Worm (Caenorhabditis elegans) whole organism, L4 larva: ENCODE results near the gene F54F7.14.

Source experiments
- D1046.2 ChIP-seq: fragments of 200-800 bp; sonication (Bioruptor generic); IDR thresholded peaks from 2 replicates; pipeline ENCODE4 v1.3.6; 2022; ENCODE audit warnings: missing genetic modification characterization, missing compliant biosample characterization
- F37D6.2 ChIP-seq: sonication (generic microtip); optimal IDR thresholded peaks from 2 replicates; lab custom pipeline; 2016; ENCODE audit warnings: mild to moderate bottlenecking, missing genetic modification characterization, missing compliant biosample characterization
- F44E2.7 ChIP-seq: fragments of 200-800 bp; sonication (Bioruptor generic); IDR thresholded peaks from 2 replicates; pipeline ENCODE4 v2.1.2; 2022; ENCODE audit warnings: missing genetic modification characterization, missing compliant biosample characterization
- F49E8.2 ChIP-seq: sonication (generic microtip); optimal IDR thresholded peaks from 2 replicates; lab custom pipeline; 2016; ENCODE audit warnings: missing compliant biosample characterization, mild to moderate bottlenecking, missing genetic modification characterization, borderline replicate concordance
- T26A8.4 ChIP-seq: fragments of 200-800 bp; sonication (Bioruptor generic); IDR thresholded peaks from 2 replicates; pipeline ENCODE4 v1.3.6; 2022; ENCODE audit warnings: missing genetic modification characterization, missing compliant biosample characterization
- Y105C5A.15 ChIP-seq: fragments of 200-800 bp; sonication (Bioruptor generic); IDR thresholded peaks from 2 replicates; pipeline ENCODE4 v1.3.6; 2022; ENCODE audit warnings: missing genetic modification characterization, missing compliant biosample characterization
- ZK337.2 ChIP-seq: fragments of 200-800 bp; sonication (Bioruptor generic); IDR thresholded peaks from 2 replicates; pipeline ENCODE4 v1.3.6; 2022; ENCODE audit warnings: missing genetic modification reagents, missing genetic modification characterization, missing compliant biosample characterization
- ama-1 ChIP-seq: fragments of 150-350 bp; optimal IDR thresholded peaks from 2 replicates; lab custom pipeline; 2014; ENCODE audit warnings: inconsistent platforms, mixed read lengths
- ceh-28 ChIP-seq: fragments of 150-350 bp; optimal IDR thresholded peaks from 2 replicates; lab custom pipeline; 2014; ENCODE audit warnings: missing biosample characterization, missing genetic modification reagents, missing genetic modification characterization
- ces-1 ChIP-seq: fragments of 150-350 bp; sonication (generic microtip); optimal IDR thresholded peaks from 4 replicates; lab custom pipeline; 2014; ENCODE audit warnings: missing biosample characterization, missing genetic modification reagents, missing genetic modification characterization
- cey-2 ChIP-seq: sonication (generic microtip); optimal IDR thresholded peaks from 3 replicates; lab custom pipeline; 2017; ENCODE audit warnings: missing genetic modification characterization, mild to moderate bottlenecking, missing compliant biosample characterization, antibody characterized with exemption, borderline replicate concordance; ENCODE audit not compliant: insufficient read depth
- daf-12 ChIP-seq: fragments of 150-350 bp; optimal IDR thresholded peaks from 2 replicates; lab custom pipeline; 2014; ENCODE audit warnings: missing biosample characterization, missing genetic modification reagents, missing genetic modification characterization
- dmd-8 ChIP-seq: fragments of 200-800 bp; sonication (Bioruptor generic); IDR thresholded peaks from 2 replicates; pipeline ENCODE4 v1.3.6; 2022; ENCODE audit warnings: missing genetic modification characterization, missing compliant biosample characterization
- dpl-1 ChIP-seq: fragments of 150-350 bp; optimal IDR thresholded peaks from 2 replicates; lab custom pipeline; 2014; ENCODE audit warnings: missing biosample characterization, missing genetic modification reagents, missing genetic modification characterization
- duxl-1 ChIP-seq: sonication (generic microtip); optimal IDR thresholded peaks from 2 replicates; lab custom pipeline; 2016; ENCODE audit warnings: mild to moderate bottlenecking, missing genetic modification characterization, moderate library complexity, missing compliant biosample characterization; ENCODE audit not compliant: poor library complexity
- egl-43 ChIP-seq: fragments of 200-800 bp; sonication (Bioruptor generic); IDR thresholded peaks from 2 replicates; pipeline ENCODE4 v1.3.6; 2022; ENCODE audit warnings: missing genetic modification reagents, missing genetic modification characterization, missing compliant biosample characterization
- hlh-11 ChIP-seq: fragments of 200-800 bp; sonication (Bioruptor generic); optimal IDR thresholded peaks from 2 replicates; lab custom pipeline; 2018; ENCODE audit warnings: mild to moderate bottlenecking, missing genetic modification characterization, missing compliant biosample characterization
- hmg-1.1 ChIP-seq: fragments of 200-800 bp; sonication (Bioruptor generic); IDR thresholded peaks from 2 replicates; pipeline ENCODE4 v1.3.6; 2022; ENCODE audit warnings: missing genetic modification reagents, missing genetic modification characterization, missing compliant biosample characterization
- lim-7 ChIP-seq: fragments of 200-800 bp; sonication (Bioruptor generic); IDR thresholded peaks from 2 replicates; pipeline ENCODE4 v1.3.6; 2022; ENCODE audit warnings: missing genetic modification characterization, missing compliant biosample characterization
- lin-1 ChIP-seq: fragments of 200-800 bp; sonication (Bioruptor generic); IDR thresholded peaks from 2 replicates; pipeline ENCODE4 v1.3.6; 2022; ENCODE audit warnings: missing genetic modification reagents, missing genetic modification characterization, missing compliant biosample characterization
- lir-3 ChIP-seq: sonication (generic microtip); optimal IDR thresholded peaks from 2 replicates; lab custom pipeline; 2016; ENCODE audit warnings: mild to moderate bottlenecking, missing genetic modification characterization, missing compliant biosample characterization
- lsy-2 ChIP-seq, 2 experiments: fragments of 150-350 bp in 1 of 2; sonication (generic microtip) in 1 of 2; optimal IDR thresholded peaks; 2 replicates each; lab custom pipeline; 2014 to 2017; ENCODE audit warnings: missing biosample characterization in 2 of 2, missing genetic modification characterization in 2 of 2
- mxl-3 ChIP-seq: fragments of 200-800 bp; sonication (Bioruptor generic); optimal IDR thresholded peaks from 2 replicates; lab custom pipeline; 2018; ENCODE audit warnings: mild to moderate bottlenecking, missing genetic modification characterization, missing compliant biosample characterization
- nhr-10 ChIP-seq: fragments of 150-350 bp; optimal IDR thresholded peaks from 2 replicates; lab custom pipeline; 2014; ENCODE audit warnings: missing biosample characterization, missing genetic modification characterization
- nhr-237 ChIP-seq: sonication (generic microtip); optimal IDR thresholded peaks from 2 replicates; lab custom pipeline; 2017; ENCODE audit warnings: missing biosample characterization, missing genetic modification characterization
- pqm-1 ChIP-seq: sonication (generic microtip); optimal IDR thresholded peaks from 2 replicates; lab custom pipeline; 2017; ENCODE audit warnings: missing biosample characterization, missing genetic modification characterization
- sdz-12 ChIP-seq: fragments of 200-800 bp; sonication (Bioruptor generic); optimal IDR thresholded peaks from 2 replicates; lab custom pipeline; 2018; ENCODE audit warnings: mild to moderate bottlenecking, missing genetic modification characterization, missing compliant biosample characterization
- set-16 ChIP-seq: fragments of 200-800 bp; sonication (Bioruptor generic); IDR thresholded peaks from 2 replicates; pipeline ENCODE4 v1.3.6; 2022; ENCODE audit warnings: missing genetic modification reagents, missing genetic modification characterization, missing compliant biosample characterization
- snpc-4 ChIP-seq: fragments of 150-350 bp; optimal IDR thresholded peaks from 2 replicates; lab custom pipeline; 2014; ENCODE audit warnings: missing biosample characterization, missing genetic modification characterization
- spr-3 ChIP-seq: fragments of 200-800 bp; sonication (Bioruptor generic); optimal IDR thresholded peaks from 2 replicates; lab custom pipeline; 2018; ENCODE audit warnings: mild to moderate bottlenecking, missing genetic modification characterization, missing compliant biosample characterization
- tag-97 ChIP-seq: fragments of 200-800 bp; sonication (Bioruptor generic); IDR thresholded peaks from 2 replicates; pipeline ENCODE4 v1.3.6; 2022; ENCODE audit warnings: missing genetic modification characterization, missing compliant biosample characterization
- tra-1 ChIP-seq: fragments of 200-800 bp; sonication (Bioruptor generic); IDR thresholded peaks from 2 replicates; pipeline ENCODE4 v1.3.6; 2022; ENCODE audit warnings: missing genetic modification reagents, missing genetic modification characterization, missing compliant biosample characterization
- unc-130 ChIP-seq: sonication (generic microtip); optimal IDR thresholded peaks from 2 replicates; lab custom pipeline; 2016; ENCODE audit warnings: missing genetic modification reagents, missing genetic modification characterization, missing compliant biosample characterization
- unc-62 ChIP-seq, 3 experiments: fragments of 150-350 bp in 1 of 3; sonication (generic microtip); optimal IDR thresholded peaks in 2 of 3; peaks in 1 of 3; 1 replicate in 1 of 3; 2 replicates in 2 of 3; lab custom pipeline; 2014 to 2017; ENCODE audit warnings: missing biosample characterization in 3 of 3, missing genetic modification characterization in 3 of 3, missing genetic modification reagents in 3 of 3, missing genotype in 1 of 3

F54F7.14 gene

ce11 chrX:11878109-11878508, 27.4 kb downstream of the F54F7.14 start, which contains the start of gene Y62H9A.2:
Y62H9A.2 (minus strand) TSS chrX:11878209.
- no peak for TF ChIP-seq nhr-10 (tag; lab: Kevin White, UChicago)
- TF ChIP-seq unc-62 (GFP tag; optimal IDR thresholded peaks at IDR 0.05 in 1 of 2; lab: Kevin White, UChicago) = no peak
- no peak for TF ChIP-seq unc-62 (tag; optimal IDR thresholded peaks at IDR 0.05; lab: Kevin White, UChicago)
- TF ChIP-seq ZK337.2 (GFP tag; lab: Robert Waterston, UW) = no peak
- no peak for TF ChIP-seq snpc-4
- no peak for TF ChIP-seq ama-1
- no peak for TF ChIP-seq T26A8.4 (GFP tag; lab: Robert Waterston, UW)
- TF ChIP-seq Y105C5A.15 (GFP tag; lab: Robert Waterston, UW) = no peak
- no peak for TF ChIP-seq unc-130 (GFP tag; lab: Kevin White, UChicago)
- TF ChIP-seq lir-3 = no peak
- no peak for TF ChIP-seq lsy-2 (tag; optimal IDR thresholded peaks at IDR 0.05; lab: Kevin White, UChicago)
- TF ChIP-seq tra-1 (GFP tag; lab: Robert Waterston, UW) = no peak
- no peak for TF ChIP-seq D1046.2 (GFP tag; lab: Robert Waterston, UW)
- TF ChIP-seq F44E2.7 (GFP tag; lab: Robert Waterston, UW) = no peak
- TF ChIP-seq F37D6.2 (tag; lab: Kevin White, UChicago) = no peak

ce11 chrX:11879871-11880270, 29.2 kb downstream of the F54F7.14 start, which contains the start of the genes Y62H9A.3 and Y62H9A.4:
Y62H9A.3 (minus strand) TSS chrX:11879971.
Y62H9A.4 (plus strand) TSS chrX:11880126.
- TF ChIP-seq F44E2.7 (GFP tag; lab: Robert Waterston, UW) (no peak), dpl-1 (GFP tag; lab: Kevin White, UChicago) (no peak), unc-62 (GFP tag; optimal IDR thresholded peaks at IDR 0.05 in 1 of 2; lab: Kevin White, UChicago) (peak in 1 of 2 experiments; percentile 55), unc-62 (tag; optimal IDR thresholded peaks at IDR 0.05; lab: Kevin White, UChicago) (no peak), daf-12 (tag; lab: Kevin White, UChicago) (no peak)

ce11 chrX:11882800-11883199, 32.1 kb downstream of the F54F7.14 start, which contains the start of the genes Y62H9A.5 and ule-5:
Y62H9A.5 (minus strand) TSS chrX:11882900.
ule-5 (plus strand) TSS chrX:11883127.
- no peak for TF ChIP-seq hlh-11 (tag; lab: Kevin White, UChicago)
- no peak for TF ChIP-seq spr-3
- TF ChIP-seq lsy-2 (tag; optimal IDR thresholded peaks at IDR 0.05; lab: Kevin White, UChicago) = no peak
- no peak for TF ChIP-seq hmg-1.1 (GFP tag; lab: Robert Waterston, UW)
- no peak for TF ChIP-seq duxl-1 (tag; lab: Kevin White, UChicago)
- TF ChIP-seq egl-43 (GFP tag; lab: Robert Waterston, UW) = no peak
- TF ChIP-seq dpl-1 (GFP tag; lab: Kevin White, UChicago) = no peak
- TF ChIP-seq dmd-8 (GFP tag; lab: Robert Waterston, UW) = no peak
- no peak; the same call in 1 of the 2 replicates for TF ChIP-seq lim-7 (GFP tag; lab: Robert Waterston, UW)
- TF ChIP-seq tag-97 (GFP tag; lab: Robert Waterston, UW) = no peak
- TF ChIP-seq cey-2 (tag; lab: Kevin White, UChicago) = no peak
- TF ChIP-seq lin-1 = no peak
- TF ChIP-seq, all 104 proteins: peak for 0

ce11 chrX:11885577-11885976, 34.9 kb downstream of the F54F7.14 start, which contains the start of gene Y62H9A.7:
Y62H9A.7 (minus strand) TSS chrX:11885677.
- TF ChIP-seq mxl-3 (GFP tag; lab: Kevin White, UChicago) (no peak), nhr-237 (tag; lab: Kevin White, UChicago) (no peak), ces-1 (no peak), hmg-1.1 (GFP tag; lab: Robert Waterston, UW) (no peak), sdz-12 (no peak), set-16 (GFP tag; lab: Robert Waterston, UW) (no peak), pqm-1 (tag; lab: Kevin White, UChicago) (no peak), F49E8.2 (tag; lab: Kevin White, UChicago) (no peak), tra-1 (GFP tag; lab: Robert Waterston, UW) (no peak), ceh-28 (tag; lab: Kevin White, UChicago) (no peak)
